Fruit fly (Drosophila melanogaster): ENCODE data around the gene MFS3.
A peak's percentile ranks its signal among the peaks of the same experiment; 100 is the strongest.

MFS3 gene

DNA sequence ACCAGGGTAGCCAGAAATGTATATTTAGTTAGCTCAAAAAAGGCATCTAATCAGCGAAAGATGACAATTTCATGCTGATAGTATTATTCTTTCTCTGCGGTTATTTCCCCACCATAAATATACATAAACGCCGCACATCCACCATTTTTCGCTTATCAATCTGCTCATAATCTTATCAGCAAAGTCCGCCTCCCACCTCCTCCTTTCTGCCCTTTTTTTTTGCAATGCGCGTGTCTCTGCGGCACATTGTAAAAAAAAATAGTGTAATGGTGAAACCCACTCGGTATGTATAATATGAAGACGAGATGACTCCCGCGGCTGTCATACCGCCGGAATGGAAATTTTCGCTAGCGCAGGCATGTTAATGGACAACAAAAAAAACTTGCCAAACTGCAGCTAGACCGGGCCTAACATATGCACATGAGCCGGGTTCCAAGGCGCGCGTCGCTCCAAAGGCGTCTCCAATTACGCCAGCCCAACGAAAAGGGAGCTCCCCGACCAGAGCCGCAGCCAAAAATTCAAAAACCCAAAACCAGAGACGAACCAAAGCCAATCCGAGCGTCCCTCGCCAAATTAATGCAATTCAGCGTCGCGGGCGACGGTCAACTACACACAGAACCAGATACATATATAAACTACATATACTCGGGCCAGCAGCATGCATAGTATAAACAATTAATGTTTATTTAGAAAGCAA lies 22.6 kb upstream of the MFS3 start (continued):
- TF ChIP-seq dysf (GFP tag; IDR thresholded peaks at IDR 0.05) (no peak), Hmx (GFP tag; optimal IDR thresholded peaks at IDR 0.05) (no peak), Hey (tag; optimal IDR thresholded peaks at IDR 0.05) (peak; percentile 60), Myb (GFP tag; optimal IDR thresholded peaks at IDR 0.05) (no peak), CG9437 (GFP tag; optimal IDR thresholded peaks at IDR 0.05) (no peak), grn (GFP tag; optimal IDR thresholded peaks at IDR 0.05) (peak; percentile 42), da (GFP tag; optimal IDR thresholded peaks at IDR 0.05) (no peak), exex (tag; optimal IDR thresholded peaks at IDR 0.05) (peak; percentile 51), Nf-YC (tag; optimal IDR thresholded peaks at IDR 0.05) (no peak), ab (GFP tag; optimal IDR thresholded peaks at IDR 0.05) (no peak), Doc2 (GFP tag; IDR thresholded peaks at IDR 0.05) (no peak), phol (tag; optimal IDR thresholded peaks at IDR 0.05) (no peak), CG7357 (GFP tag; IDR thresholded peaks at IDR 0.05) (no peak), rib (GFP tag; IDR thresholded peaks at IDR 0.05) (0 out of 2 replicates have a peak, but pooled peaks have one; percentile 9), hbn (GFP tag; IDR thresholded peaks at IDR 0.05; ENCODE audit: partially characterized antibody) (no peak), CG3407 (GFP tag; optimal IDR thresholded peaks at IDR 0.05) (no peak), CG34376 (GFP tag; optimal IDR thresholded peaks at IDR 0.05) (peak; percentile 23), croc (GFP tag; conservative IDR thresholded peaks at IDR 0.05) (no peak), CG43689 (GFP tag; IDR thresholded peaks at IDR 0.05) (no peak), chm (GFP tag; IDR thresholded peaks at IDR 0.05) (no peak), ken (GFP tag; IDR thresholded peaks at IDR 0.05) (no peak), cwo (GFP tag; optimal IDR thresholded peaks at IDR 0.05) (peak; percentile 32), btn (GFP tag; optimal IDR thresholded peaks at IDR 0.05) (no peak), Stat92E (GFP tag; optimal IDR thresholded peaks at IDR 0.05) (no peak), Doc3 (GFP tag; IDR thresholded peaks at IDR 0.05; ENCODE audit: partially characterized antibody) (no peak), H2.0 (GFP tag; IDR thresholded peaks at IDR 0.05) (no peak), CoRest (tag; optimal IDR thresholded peaks at IDR 0.05) (no peak), CG1647 (GFP tag; optimal IDR thresholded peaks at IDR 0.05) (no peak), gce (GFP tag; IDR thresholded peaks at IDR 0.05) (no peak), Antp (GFP tag; optimal IDR thresholded peaks at IDR 0.05) (no peak), CG9609 (GFP tag; optimal IDR thresholded peaks at IDR 0.05) (no peak), mirr (GFP tag; optimal IDR thresholded peaks at IDR 0.05) (peak; percentile 11)

DNA sequence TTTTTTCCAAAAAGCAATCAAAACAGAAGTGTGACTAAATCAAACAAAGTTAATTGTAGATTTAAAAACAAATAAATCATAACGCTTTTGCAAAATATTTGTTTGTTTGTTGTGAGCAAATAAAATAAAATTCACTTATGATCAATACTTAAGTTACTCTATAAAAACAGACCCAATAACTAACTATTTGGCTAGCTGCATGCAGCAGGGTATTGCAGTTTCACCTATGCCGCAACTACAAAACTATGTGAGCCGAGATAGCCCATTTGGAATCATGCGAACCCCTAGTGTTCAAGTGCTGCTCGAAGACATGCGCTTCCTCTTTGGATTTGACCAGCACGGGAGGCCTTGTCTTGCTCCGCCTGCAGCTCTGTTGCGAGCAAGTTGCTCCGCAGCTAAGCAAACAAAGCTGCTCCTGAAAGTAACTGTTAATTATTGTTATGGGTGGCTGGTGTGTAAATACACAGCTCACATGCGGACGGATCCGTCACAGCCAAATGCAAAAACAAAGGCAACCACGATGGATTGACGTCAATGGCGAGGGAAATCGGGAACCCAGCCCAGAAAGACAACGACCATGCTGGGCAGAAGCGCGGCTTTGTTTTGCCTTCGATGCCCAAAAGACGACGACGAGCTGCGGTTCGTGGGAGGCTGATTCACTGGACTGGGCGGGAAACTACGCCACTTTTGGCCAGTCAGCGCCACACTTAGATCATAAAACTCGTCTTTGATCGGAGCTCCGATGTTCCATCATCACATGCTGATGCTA lies 20.9 kb upstream of the MFS3 start:
- TF ChIP-seq Asciz (GFP tag; optimal IDR thresholded peaks at IDR 0.05) = peak; percentile 0
- TF ChIP-seq CG15601 (tag; optimal IDR thresholded peaks at IDR 0.05) = peak; percentile 21
- no peak for TF ChIP-seq CG31388 (GFP tag; optimal IDR thresholded peaks at IDR 0.05)
- TF ChIP-seq unpg (GFP tag; optimal IDR thresholded peaks at IDR 0.05) = peak; percentile 5
- TF ChIP-seq E2f2 (GFP tag; IDR thresholded peaks at IDR 0.05) = no peak
- TF ChIP-seq Xrp1 (GFP tag; IDR thresholded peaks at IDR 0.05) = peak; percentile 38; the same call in 1 of the 2 replicates
- TF ChIP-seq CG14710 (tag; optimal IDR thresholded peaks at IDR 0.05) = peak; percentile 11
- peak; percentile 9 for TF ChIP-seq CG18262 (tag; optimal IDR thresholded peaks at IDR 0.05)
- TF ChIP-seq Sox102F (GFP tag; optimal IDR thresholded peaks at IDR 0.05) = peak; percentile 22
- no peak for TF ChIP-seq CG8290 (GFP tag; optimal IDR thresholded peaks at IDR 0.05)
- TF ChIP-seq CG8290 (tag; optimal IDR thresholded peaks at IDR 0.05) = peak in 1 of 2 experiments; percentile 2
- peak; percentile 38 for TF ChIP-seq CG7987 (GFP tag; optimal IDR thresholded peaks at IDR 0.05)
- no peak for TF ChIP-seq sob (GFP tag; IDR thresholded peaks at IDR 0.05)
- peak; percentile 8 for TF ChIP-seq nau (GFP tag; optimal IDR thresholded peaks at IDR 0.05)
- 0 out of 2 replicates have a peak, but pooled peaks have one; percentile 21 for TF ChIP-seq klu (GFP tag; IDR thresholded peaks at IDR 0.05)
- TF ChIP-seq CG12104 (GFP tag; optimal IDR thresholded peaks at IDR 0.05) = no peak
- TF ChIP-seq CG12071 (GFP tag; optimal IDR thresholded peaks at IDR 0.05) = peak; percentile 7
- peak; percentile 81 for TF ChIP-seq CG10274 (GFP tag; optimal IDR thresholded peaks at IDR 0.05)
